Worm (Caenorhabditis elegans): ENCODE data around the gene ceh-60.

- TF ChIP-seq ham-2 (GFP tag; optimal IDR thresholded peaks at IDR 0.05) (no peak), unc-62 (GFP tag; optimal IDR thresholded peaks at IDR 0.05) (no peak), lin-13 (tag; optimal IDR thresholded peaks at IDR 0.05) (no peak), nhr-12 (tag; optimal IDR thresholded peaks at IDR 0.05) (no peak), nhr-28 (tag; optimal IDR thresholded peaks at IDR 0.05) (no peak), sem-2 (GFP tag; optimal IDR thresholded peaks at IDR 0.05) (no peak)
Measured at ce11 chrX:6505662-6506061, 24.3 kb downstream of the ceh-60 start, which contains the start of gene glr-8.

All from whole organism, mixed stage, embryonic.